Fruit fly (Drosophila melanogaster): ENCODE results near the gene vir-1.

Gene vir-1

DNA sequence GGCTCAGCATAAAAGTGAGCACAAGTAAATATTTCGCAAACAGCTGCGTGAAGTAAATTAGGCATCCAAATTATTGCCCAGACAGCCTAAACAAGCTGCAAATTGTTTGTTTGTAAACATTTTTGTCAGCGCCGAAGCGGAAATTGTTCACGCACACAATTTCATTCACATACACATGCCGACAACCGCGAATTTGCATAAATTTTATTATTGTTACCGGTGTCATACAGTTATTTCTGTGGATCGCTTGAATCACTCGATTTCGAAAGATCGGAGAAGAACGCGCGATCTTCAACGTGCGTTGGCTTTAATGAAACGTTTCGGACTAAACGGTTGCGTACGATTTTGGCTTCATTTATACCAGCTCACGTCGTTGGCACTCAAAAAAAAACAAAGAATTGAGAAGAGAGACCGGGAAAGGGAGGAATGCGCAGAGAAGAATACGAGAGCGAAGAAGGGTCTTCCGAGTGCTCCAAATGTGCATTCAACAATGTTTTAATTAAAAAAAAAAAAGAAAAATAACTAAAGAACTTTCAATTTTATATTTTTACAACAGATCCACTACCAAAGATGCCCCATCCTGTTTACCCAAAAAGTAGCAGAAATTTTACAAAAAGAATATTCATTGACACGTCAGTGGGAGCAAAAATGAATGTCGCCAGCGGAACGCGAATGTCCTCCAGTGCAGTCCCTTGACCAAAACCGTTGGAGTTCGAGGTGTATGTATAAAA lies at the start of gene vir-1:
Gene vir-1, minus strand, starts transcription at position 334 of the 731 bp plus-strand sequence.
- TF ChIP-seq CG8478 (optimal IDR thresholded peaks at IDR 0.05) (no peak), Dll (optimal IDR thresholded peaks at IDR 0.05) (no peak), EcR (GFP tag; optimal IDR thresholded peaks at IDR 0.05) (no peak), psq (optimal IDR thresholded peaks at IDR 0.05) (no peak), usp (GFP tag; optimal IDR thresholded peaks at IDR 0.05) (no peak), pan (optimal IDR thresholded peaks at IDR 0.05) (no peak)

dm6 chr2L:12472988-12473387 lies 49.7 kb upstream of the vir-1 start:
- TF ChIP-seq EcR (GFP tag; optimal IDR thresholded peaks at IDR 0.05) (no peak), Dll (optimal IDR thresholded peaks at IDR 0.05) (no peak), pan (optimal IDR thresholded peaks at IDR 0.05) (no peak)

- TF ChIP-seq usp (GFP tag; optimal IDR thresholded peaks at IDR 0.05) = no peak
Measured at dm6 chr2L:12471937-12472336, 48.7 kb upstream of the vir-1 start.

DNA sequence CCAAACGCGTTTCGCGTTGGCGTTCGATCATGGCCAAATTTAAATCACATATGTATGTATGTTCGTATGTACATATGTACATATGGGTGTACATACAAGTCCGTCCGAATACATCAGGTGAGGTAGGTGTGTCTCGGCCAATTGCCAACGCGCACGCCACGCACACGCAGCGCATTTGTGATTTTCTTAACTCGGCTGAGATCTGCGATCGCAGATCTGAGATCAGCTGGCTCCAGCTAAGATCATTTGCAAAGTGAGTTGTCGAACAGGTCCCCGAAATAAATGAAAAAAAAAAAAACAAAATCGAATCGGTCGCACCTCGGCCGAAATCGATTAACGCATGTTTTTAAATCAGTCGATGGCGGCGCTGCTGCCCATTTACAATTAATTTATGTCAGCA lies 46.0 kb upstream of the vir-1 start:
- TF ChIP-seq psq (optimal IDR thresholded peaks at IDR 0.05) (no peak), usp (GFP tag; optimal IDR thresholded peaks at IDR 0.05) (no peak), Dll (optimal IDR thresholded peaks at IDR 0.05) (no peak)

DNA sequence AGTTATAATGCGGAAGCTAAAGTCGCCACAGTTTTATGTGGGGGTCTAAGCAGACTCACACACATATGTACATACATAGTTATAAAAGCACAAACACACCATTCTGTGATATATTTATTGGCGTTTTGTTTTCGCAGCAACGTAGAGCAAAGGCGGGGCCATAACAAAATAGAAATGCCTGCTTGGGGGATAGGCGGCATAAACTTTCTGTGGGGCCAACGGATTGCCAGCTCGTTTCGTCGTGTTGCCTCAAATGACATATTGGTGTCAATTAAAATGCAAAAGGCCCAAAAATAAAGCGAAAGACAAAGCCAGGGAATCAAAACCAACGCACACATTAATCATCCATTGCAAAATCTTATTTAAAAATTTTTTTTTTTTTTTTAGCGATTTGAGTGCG lies 45.6 kb upstream of the vir-1 start:
- TF ChIP-seq CG8478 (optimal IDR thresholded peaks at IDR 0.05) = no peak
- TF ChIP-seq pan (optimal IDR thresholded peaks at IDR 0.05) = no peak
- TF ChIP-seq usp (GFP tag; optimal IDR thresholded peaks at IDR 0.05) = no peak

DNA sequence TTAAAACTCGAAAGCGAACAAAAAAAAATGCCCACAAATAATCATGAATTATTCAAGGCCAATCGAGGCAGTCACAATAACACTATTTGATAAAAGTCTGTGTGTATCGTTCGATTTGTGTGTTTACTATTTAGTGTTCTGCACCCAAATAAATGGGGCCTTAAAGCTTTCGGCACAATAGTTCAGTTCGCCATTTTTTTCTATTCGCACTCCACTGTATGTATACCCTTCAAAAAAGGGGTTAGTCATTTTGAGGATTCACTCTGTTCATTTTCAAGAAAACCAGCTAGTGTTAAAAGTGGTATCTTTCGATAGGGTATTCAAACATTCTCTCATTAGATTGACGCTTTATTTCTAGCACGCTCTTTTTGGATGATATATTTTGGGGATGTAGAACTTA lies 44.4 kb upstream of the vir-1 start:
- TF ChIP-seq usp (GFP tag; optimal IDR thresholded peaks at IDR 0.05) (no peak), CG8478 (optimal IDR thresholded peaks at IDR 0.05) (no peak), Dll (optimal IDR thresholded peaks at IDR 0.05) (no peak), psq (optimal IDR thresholded peaks at IDR 0.05) (no peak), EcR (GFP tag; optimal IDR thresholded peaks at IDR 0.05) (no peak), pan (optimal IDR thresholded peaks at IDR 0.05) (no peak)

DNA sequence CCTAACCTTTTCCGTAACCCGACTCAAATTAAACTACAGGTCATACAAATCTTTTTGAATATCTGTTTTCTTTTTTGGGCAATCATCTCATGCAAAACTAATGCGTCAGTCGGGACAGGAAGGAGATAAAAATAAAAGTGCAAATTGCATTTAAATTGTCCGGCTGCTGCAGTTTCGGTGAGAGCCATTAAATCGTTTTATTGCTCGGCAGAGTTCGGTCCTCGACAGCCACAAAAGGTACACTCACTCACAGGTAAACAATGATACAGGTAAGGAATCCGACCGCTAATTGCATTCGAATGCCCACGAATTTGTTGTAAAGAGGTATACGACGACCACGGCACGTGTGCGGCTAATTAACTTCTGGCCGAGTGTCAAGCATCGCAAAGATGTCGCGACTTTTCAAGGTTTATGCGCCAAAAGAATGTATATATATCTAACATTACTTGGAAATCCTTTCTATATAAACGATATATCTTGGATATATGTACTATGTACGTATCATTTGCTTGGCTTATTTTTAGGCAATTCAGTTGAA lies 43.3 kb upstream of the vir-1 start:
- no peak for TF ChIP-seq Dll (optimal IDR thresholded peaks at IDR 0.05)
- no peak for TF ChIP-seq psq (optimal IDR thresholded peaks at IDR 0.05)
- TF ChIP-seq usp (GFP tag; optimal IDR thresholded peaks at IDR 0.05) = no peak

DNA sequence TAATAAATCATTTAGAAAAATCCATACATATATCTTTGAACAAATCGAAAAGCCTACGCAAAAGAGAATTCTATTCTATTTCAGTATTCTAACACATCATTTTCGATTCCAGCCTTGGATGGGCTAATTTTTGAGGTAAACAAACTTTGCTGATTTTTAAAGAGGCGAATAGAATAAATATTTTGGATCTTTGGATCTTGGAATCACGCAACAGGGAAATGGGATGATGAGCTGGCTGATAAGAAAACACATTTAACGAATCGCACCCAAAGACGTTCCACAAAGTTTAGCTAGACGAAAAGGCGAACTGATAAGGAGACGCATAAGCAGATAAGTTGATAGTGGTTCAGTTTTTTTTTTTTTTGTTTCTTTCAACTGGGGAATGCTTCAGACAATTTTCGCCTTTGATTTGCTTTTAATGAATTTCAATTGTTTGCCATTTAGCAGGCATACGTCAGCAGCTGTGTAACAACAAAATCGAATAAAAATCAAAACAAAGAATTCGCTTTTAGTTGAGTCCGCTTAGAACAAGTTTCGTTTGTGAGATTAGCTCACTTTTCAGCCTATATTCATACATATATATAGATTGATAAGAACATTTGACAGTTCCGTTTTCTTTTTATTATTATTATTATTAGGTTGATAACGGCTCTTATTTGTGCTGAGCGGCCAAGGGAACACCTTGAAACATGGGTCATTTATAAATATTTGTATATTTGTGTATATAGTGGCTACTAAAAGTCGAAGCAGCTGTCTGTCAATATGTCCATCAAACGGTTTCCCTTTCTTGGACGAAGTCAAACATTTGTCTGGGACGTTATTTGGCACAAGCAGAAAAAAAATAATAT lies 42.1 kb upstream of the vir-1 start:
- TF ChIP-seq Dll (optimal IDR thresholded peaks at IDR 0.05) = no peak
- TF ChIP-seq CG8478 (optimal IDR thresholded peaks at IDR 0.05) = no peak
- no peak for TF ChIP-seq usp (GFP tag; optimal IDR thresholded peaks at IDR 0.05)
- no peak for TF ChIP-seq psq (optimal IDR thresholded peaks at IDR 0.05)
- no peak for TF ChIP-seq EcR (GFP tag; optimal IDR thresholded peaks at IDR 0.05)
- TF ChIP-seq pan (optimal IDR thresholded peaks at IDR 0.05) = no peak

DNA sequence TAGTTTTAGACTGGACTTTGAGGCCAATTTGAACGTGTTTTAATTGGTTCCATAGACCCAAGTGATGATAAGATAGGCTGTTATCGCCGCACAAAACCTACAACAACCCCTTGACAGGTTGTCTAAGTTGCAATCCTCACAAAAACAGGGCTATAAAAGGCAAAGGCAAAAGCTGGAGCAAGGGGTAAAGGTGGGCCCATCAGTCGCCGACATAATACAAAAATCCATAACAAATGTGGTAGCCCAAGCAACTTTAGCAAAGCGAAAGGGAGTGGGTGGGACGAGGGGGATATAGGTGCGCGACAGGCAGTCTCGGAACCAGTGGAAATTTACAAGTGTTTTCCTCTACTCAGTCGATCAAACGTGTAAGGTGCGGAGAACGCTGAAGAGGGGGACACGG lies 40.8 kb upstream of the vir-1 start:
- TF ChIP-seq psq (optimal IDR thresholded peaks at IDR 0.05) = no peak
- TF ChIP-seq EcR (GFP tag; optimal IDR thresholded peaks at IDR 0.05) = no peak
- no peak for TF ChIP-seq pan (optimal IDR thresholded peaks at IDR 0.05)
- TF ChIP-seq Dll (optimal IDR thresholded peaks at IDR 0.05) = no peak
- TF ChIP-seq CG8478 (optimal IDR thresholded peaks at IDR 0.05) = no peak
- no peak for TF ChIP-seq usp (GFP tag; optimal IDR thresholded peaks at IDR 0.05)

- no peak for TF ChIP-seq pan (optimal IDR thresholded peaks at IDR 0.05)
- TF ChIP-seq CG8478 (optimal IDR thresholded peaks at IDR 0.05) = no peak
- no peak for TF ChIP-seq usp (GFP tag; optimal IDR thresholded peaks at IDR 0.05)
- TF ChIP-seq Dll (optimal IDR thresholded peaks at IDR 0.05) = no peak
- no peak for TF ChIP-seq psq (optimal IDR thresholded peaks at IDR 0.05)
Measured at dm6 chr2L:12463037-12463436, 39.8 kb upstream of the vir-1 start.

DNA sequence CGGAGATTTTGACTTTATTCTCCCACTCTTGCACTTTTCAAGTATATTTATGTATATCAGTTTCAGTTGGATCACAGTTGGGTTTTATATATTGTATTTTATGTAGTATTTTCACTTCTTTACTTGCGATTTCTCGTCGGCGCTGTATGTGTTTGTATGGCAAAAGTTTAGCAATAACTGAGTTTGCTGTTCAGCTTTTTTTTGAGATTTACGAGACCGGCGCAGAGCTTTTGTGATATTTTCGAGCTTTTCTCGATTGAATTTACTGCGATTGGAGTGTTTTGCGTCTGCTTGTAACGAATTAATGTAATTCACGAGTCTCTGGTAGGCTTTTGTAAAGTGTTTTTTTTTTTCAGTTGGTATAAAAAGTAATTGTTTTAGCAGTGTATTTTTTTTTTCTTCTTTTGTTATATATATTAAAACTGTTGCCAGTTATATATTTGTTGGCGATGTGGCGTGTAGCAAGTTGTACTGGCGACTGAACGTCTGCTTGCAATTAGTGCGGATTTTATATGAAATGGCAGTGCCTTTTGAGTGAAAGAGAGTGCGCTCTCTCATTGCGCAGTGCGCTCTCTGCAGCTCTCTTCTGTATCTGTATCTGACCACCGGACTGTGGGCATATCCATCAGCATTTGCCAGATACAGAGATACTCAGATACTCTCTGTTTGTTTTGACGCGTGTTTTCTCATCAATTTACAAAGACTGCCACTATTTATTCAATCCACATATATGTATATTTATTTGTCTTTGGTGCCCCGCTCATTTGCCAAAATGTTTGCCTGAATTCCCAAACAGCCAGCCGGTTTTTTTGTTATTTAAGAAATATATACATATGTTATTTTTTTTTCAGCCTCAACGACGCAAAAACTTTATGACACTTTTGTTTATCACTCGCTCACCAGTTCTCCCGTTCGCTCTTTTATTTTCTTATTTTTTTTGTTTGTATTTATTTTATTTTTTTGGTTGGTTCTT lies 37.8 kb upstream of the vir-1 start:
- no peak for TF ChIP-seq psq (optimal IDR thresholded peaks at IDR 0.05)
- TF ChIP-seq usp (GFP tag; optimal IDR thresholded peaks at IDR 0.05) = no peak
- no peak for TF ChIP-seq Dll (optimal IDR thresholded peaks at IDR 0.05)
- no peak for TF ChIP-seq pan (optimal IDR thresholded peaks at IDR 0.05)
- TF ChIP-seq CG8478 (optimal IDR thresholded peaks at IDR 0.05) = no peak
- TF ChIP-seq EcR (GFP tag; optimal IDR thresholded peaks at IDR 0.05) = no peak

DNA sequence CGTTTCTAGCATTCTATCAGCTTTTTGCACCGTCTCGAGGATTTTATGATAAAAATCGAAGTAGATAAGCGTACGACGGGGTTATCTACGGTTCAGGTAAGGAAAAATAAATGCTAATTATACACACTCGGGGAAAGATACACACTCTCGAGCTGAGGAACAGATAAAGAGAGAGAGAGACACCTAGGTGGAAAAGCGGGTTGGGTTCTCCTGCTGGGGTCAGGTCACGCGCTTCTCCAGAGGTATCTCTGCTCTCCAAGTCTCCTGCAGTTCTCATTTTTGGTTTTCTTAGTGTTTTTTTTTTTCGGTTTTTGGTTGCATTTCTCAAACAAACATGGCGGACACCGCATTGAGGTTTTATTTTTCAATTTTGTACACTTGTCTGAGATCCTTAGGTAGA lies 36.6 kb upstream of the vir-1 start:
- TF ChIP-seq pan (optimal IDR thresholded peaks at IDR 0.05) = no peak
- no peak for TF ChIP-seq usp (GFP tag; optimal IDR thresholded peaks at IDR 0.05)
- TF ChIP-seq EcR (GFP tag; optimal IDR thresholded peaks at IDR 0.05) = no peak
- TF ChIP-seq Dll (optimal IDR thresholded peaks at IDR 0.05) = no peak
- no peak for TF ChIP-seq psq (optimal IDR thresholded peaks at IDR 0.05)
- TF ChIP-seq CG8478 (optimal IDR thresholded peaks at IDR 0.05) = no peak

All from whole organism.